Fruit fly (Drosophila melanogaster) whole organism, prepupa: ENCODE results near the gene tbc.

Experiments
- Blimp-1 ChIP-seq: fragments of 200-800 bp; sonication (Bioruptor generic); optimal IDR thresholded peaks from 3 replicates; lab custom pipeline; 2017; ENCODE audit warnings: missing biosample characterization, missing genetic modification characterization, mild to moderate bottlenecking, moderate library complexity, missing genetic modification reagents
- CG11902 ChIP-seq: fragments of 200-800 bp; sonication (Bioruptor generic); optimal IDR thresholded peaks from 3 replicates; lab custom pipeline; 2016; ENCODE audit warnings: missing biosample characterization, missing genetic modification characterization
- CG1621 ChIP-seq: fragments of 200-800 bp; sonication (Bioruptor generic); optimal IDR thresholded peaks from 3 replicates; lab custom pipeline; 2018; ENCODE audit warnings: missing biosample characterization, mild to moderate bottlenecking, missing genetic modification characterization
- CG16779 ChIP-seq: fragments of 200-800 bp; sonication (Bioruptor generic); optimal IDR thresholded peaks from 3 replicates; lab custom pipeline; 2017; ENCODE audit warnings: missing biosample characterization, mild to moderate bottlenecking, missing genetic modification characterization
- CG31627 ChIP-seq: fragments of 200-800 bp; sonication (Bioruptor generic); optimal IDR thresholded peaks from 3 replicates; lab custom pipeline; 2016; ENCODE audit warnings: missing biosample characterization, missing genetic modification characterization
- Eip78C ChIP-seq: fragments of 200-800 bp; sonication (Bioruptor generic); peaks from one replicate; lab custom pipeline; 2016; ENCODE audit warnings: missing biosample characterization, missing genetic modification characterization
- Ets21C ChIP-seq: fragments of 200-800 bp; sonication (Bioruptor generic); optimal IDR thresholded peaks from 3 replicates; lab custom pipeline; 2016; ENCODE audit warnings: missing biosample characterization, missing genetic modification characterization
- Met ChIP-seq: fragments of 200-800 bp; sonication (Bioruptor generic); optimal IDR thresholded peaks from 3 replicates; lab custom pipeline; 2016; ENCODE audit warnings: missing biosample characterization, missing genetic modification characterization
- cyc ChIP-seq: fragments of 200-800 bp; sonication (Bioruptor generic); optimal IDR thresholded peaks from 3 replicates; lab custom pipeline; 2016; ENCODE audit warnings: missing biosample characterization, missing genetic modification characterization
- eg ChIP-seq: fragments of 200-800 bp; sonication (Bioruptor generic); IDR thresholded peaks from 3 replicates; pipeline ENCODE4 v1.3.6; 2022; ENCODE audit warnings: missing biosample characterization, missing genetic modification characterization
- esn ChIP-seq: fragments of 200-800 bp; sonication (Bioruptor generic); optimal IDR thresholded peaks from 2 replicates; lab custom pipeline; 2016; ENCODE audit warnings: missing biosample characterization, mild to moderate bottlenecking, missing genetic modification characterization, moderate library complexity
- svp ChIP-seq: fragments of 200-800 bp; sonication (Bioruptor generic); peaks from one replicate; lab custom pipeline; 2016; ENCODE audit warnings: missing biosample characterization, missing genetic modification characterization

DNA sequence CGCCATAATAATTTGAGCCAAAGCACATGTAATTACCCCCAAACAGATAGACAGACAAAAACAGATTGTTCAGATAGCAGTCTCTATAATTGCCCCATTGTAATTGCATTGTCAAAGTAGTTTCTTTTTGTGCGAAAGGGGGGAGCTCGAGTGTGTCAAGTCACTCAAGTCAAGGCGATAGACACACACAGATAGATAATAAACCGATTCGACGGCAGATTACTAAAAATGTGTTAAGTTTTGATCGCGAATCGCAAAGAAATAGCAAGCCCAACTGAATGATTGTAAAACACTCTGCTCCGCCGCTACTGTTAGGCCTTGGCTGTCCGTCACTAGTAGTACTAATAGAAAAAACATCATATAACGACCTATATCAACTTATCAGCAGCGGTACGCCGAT, 43.5 kb downstream of the tbc start:
- TF ChIP-seq Ets21C (GFP tag; lab: Kevin White, UChicago): no peak
- TF ChIP-seq CG11902: no peak
- no peak for TF ChIP-seq eg (GFP tag; lab: Robert Waterston, UW)
- TF ChIP-seq Eip78C (GFP tag; lab: Kevin White, UChicago): no peak
- TF ChIP-seq CG16779 (tag; lab: Kevin White, UChicago): no peak
- TF ChIP-seq Blimp-1 (GFP tag; lab: Kevin White, UChicago): no peak
- TF ChIP-seq esn (GFP tag; lab: Kevin White, UChicago): no peak
- TF ChIP-seq svp (GFP tag; lab: Kevin White, UChicago): no peak
- no peak for TF ChIP-seq CG1621 (tag; lab: Kevin White, UChicago)
- no peak for TF ChIP-seq Met (GFP tag; lab: Kevin White, UChicago)
- TF ChIP-seq CG31627 (GFP tag; lab: Kevin White, UChicago): no peak
- TF ChIP-seq cyc (GFP tag; lab: Kevin White, UChicago): no peak
